Worm (Caenorhabditis elegans) whole organism, early embryonic: ENCODE data around the gene C09B9.4.
"Not testable (repeated sequence)": the region's sequence is repeated elsewhere in the genome, so short reads cannot be mapped to it uniquely, and the experiment has no call there.

ENCODE experiments used
- B0310.2 ChIP-seq: sonication (generic microtip); optimal IDR thresholded peaks from 2 replicates; lab custom pipeline; 2016; ENCODE audit warnings: mild to moderate bottlenecking, missing genetic modification characterization, missing compliant biosample characterization
- F13C5.2 ChIP-seq: sonication (generic microtip); optimal IDR thresholded peaks from 2 replicates; lab custom pipeline; 2017; ENCODE audit warnings: mild to moderate bottlenecking, missing genetic modification characterization, inconsistent platforms, missing compliant biosample characterization
- aly-1 ChIP-seq: sonication (generic microtip); optimal IDR thresholded peaks from 2 replicates; lab custom pipeline; 2016; ENCODE audit warnings: missing genetic modification characterization, missing compliant biosample characterization
- ama-1 ChIP-seq: fragments of 150-350 bp; optimal IDR thresholded peaks from 2 replicates; lab custom pipeline; 2014
- ceh-13 ChIP-seq: fragments of 200-800 bp; sonication (Bioruptor generic); optimal IDR thresholded peaks from 2 replicates; lab custom pipeline; 2018; ENCODE audit warnings: mild to moderate bottlenecking, missing genetic modification characterization, missing compliant biosample characterization
- ceh-36 ChIP-seq: sonication (generic microtip); optimal IDR thresholded peaks from 2 replicates; lab custom pipeline; 2016; ENCODE audit warnings: missing genetic modification characterization, inconsistent platforms, missing compliant biosample characterization
- ets-7 ChIP-seq: sonication (generic microtip); optimal IDR thresholded peaks from 2 replicates; lab custom pipeline; 2016; ENCODE audit warnings: missing genotype, missing genetic modification characterization, missing compliant biosample characterization
- flt-1 ChIP-seq: fragments of 200-800 bp; sonication (Bioruptor generic); IDR thresholded peaks from 2 replicates; pipeline ENCODE4 v1.3.6; 2022; ENCODE audit warnings: missing genetic modification characterization, missing compliant biosample characterization
- hmbx-1 ChIP-seq: sonication (generic microtip); optimal IDR thresholded peaks from 2 replicates; lab custom pipeline; 2016; ENCODE audit warnings: mild to moderate bottlenecking, missing genetic modification characterization, missing compliant biosample characterization
- hmg-4 ChIP-seq: fragments of 200-800 bp; sonication (Bioruptor generic); optimal IDR thresholded peaks from 2 replicates; lab custom pipeline; 2018; ENCODE audit warnings: mild to moderate bottlenecking, missing genetic modification characterization, missing compliant biosample characterization
- hnd-1 ChIP-seq: sonication (generic microtip); optimal IDR thresholded peaks from 2 replicates; lab custom pipeline; 2016; ENCODE audit warnings: missing genetic modification characterization, missing compliant biosample characterization
- pes-1 ChIP-seq: fragments of 200-800 bp; sonication (Bioruptor generic); IDR thresholded peaks from 2 replicates; pipeline ENCODE4 v1.3.6; 2022; ENCODE audit warnings: missing genetic modification reagents, missing genetic modification characterization, missing compliant biosample characterization
- scrt-1 ChIP-seq: fragments of 200-800 bp; sonication (Bioruptor generic); IDR thresholded peaks from 2 replicates; pipeline ENCODE4 v1.3.6; 2022; ENCODE audit warnings: missing genetic modification characterization, missing compliant biosample characterization
- sea-1 ChIP-seq: fragments of 200-800 bp; sonication (Bioruptor generic); conservative IDR thresholded peaks from 2 replicates; pipeline ENCODE4 v1.3.6; 2022; ENCODE audit warnings: missing genetic modification characterization, missing compliant biosample characterization
- tbx-11 ChIP-seq: fragments of 200-800 bp; sonication (Bioruptor generic); IDR thresholded peaks from 2 replicates; pipeline ENCODE4 v1.3.6; 2022; ENCODE audit warnings: missing genetic modification characterization, missing compliant biosample characterization
- tbx-37 ChIP-seq: fragments of 200-800 bp; sonication (Bioruptor generic); conservative IDR thresholded peaks from 2 replicates; pipeline ENCODE4 v1.3.6; 2022; ENCODE audit warnings: missing genetic modification reagents, missing genetic modification characterization, missing compliant biosample characterization
- tra-4 ChIP-seq: sonication (generic microtip); optimal IDR thresholded peaks from 2 replicates; lab custom pipeline; 2017; ENCODE audit warnings: missing genetic modification characterization, missing compliant biosample characterization

The C09B9.4 gene

ce11 chrIV:5066887-5067286, 33.7 kb upstream of the C09B9.4 start, which contains the start of gene ttbk-2.2:
Gene ttbk-2.2, minus strand, starts transcription at chrIV:5066987.
- not testable (repeated sequence) for TF ChIP-seq tbx-11 (GFP tag; lab: Robert Waterston, UW); hmg-4; F13C5.2

ce11 chrIV:5064961-5065360, 31.8 kb upstream of the C09B9.4 start, which contains the start of gene msp-53:
Gene msp-53, minus strand, starts transcription at chrIV:5065061.
- TF ChIP-seq hnd-1; flt-1 (GFP tag; lab: Robert Waterston, UW); hmg-4: not testable (repeated sequence)

ce11 chrIV:5063297-5063696, 30.1 kb upstream of the C09B9.4 start:
- TF ChIP-seq ets-7 (tag; lab: Kevin White, UChicago) (no peak), ama-1 (no peak)

ce11 chrIV:5062278-5062677, 29.1 kb upstream of the C09B9.4 start, which contains the start of gene msp-57:
Gene msp-57, plus strand, starts transcription at chrIV:5062578.
- not testable (repeated sequence) for TF ChIP-seq scrt-1 (GFP tag; lab: Robert Waterston, UW); flt-1 (GFP tag; lab: Robert Waterston, UW); ceh-13 (GFP tag; lab: Kevin White, UChicago)

ce11 chrIV:5060984-5061383, 27.8 kb upstream of the C09B9.4 start, which contains the start of gene C09B9.7:
Gene C09B9.7, minus strand, starts transcription at chrIV:5061084.
- TF ChIP-seq tbx-11 (GFP tag; lab: Robert Waterston, UW): no peak
- TF ChIP-seq F13C5.2: no peak

- TF ChIP-seq scrt-1 (GFP tag; lab: Robert Waterston, UW) (no peak), B0310.2 (no peak), F13C5.2 (no peak), ets-7 (tag; lab: Kevin White, UChicago) (no peak), ceh-13 (GFP tag; lab: Kevin White, UChicago) (no peak), hmg-4 (no peak), hnd-1 (no peak), hmbx-1 (tag; lab: Kevin White, UChicago) (no peak), aly-1 (tag; lab: Kevin White, UChicago) (no peak), flt-1 (GFP tag; lab: Robert Waterston, UW) (no peak), sea-1 (no peak), ama-1 (no peak), tbx-11 (GFP tag; lab: Robert Waterston, UW) (no peak), ceh-36 (no peak), tbx-37 (GFP tag; lab: Robert Waterston, UW) (no peak), pes-1 (GFP tag; lab: Robert Waterston, UW) (no peak)
Observed at ce11 chrIV:5055964-5056588, 22.9 kb upstream of the C09B9.4 start, which contains the start of gene msp-55. Gene msp-55, minus strand, starts transcription at chrIV:5056014.

ce11 chrIV:5054297-5054696, 21.1 kb upstream of the C09B9.4 start:
- TF ChIP-seq pes-1 (GFP tag; lab: Robert Waterston, UW): no peak
- TF ChIP-seq flt-1 (GFP tag; lab: Robert Waterston, UW): no peak
- TF ChIP-seq hnd-1: no peak
- no peak for TF ChIP-seq aly-1 (tag; lab: Kevin White, UChicago)
- TF ChIP-seq ets-7 (tag; lab: Kevin White, UChicago): no peak
- no peak for TF ChIP-seq tra-4 (tag; lab: Kevin White, UChicago)
- TF ChIP-seq F13C5.2: no peak
- TF ChIP-seq tbx-11 (GFP tag; lab: Robert Waterston, UW): no peak
- no peak for TF ChIP-seq ceh-36
- TF ChIP-seq scrt-1 (GFP tag; lab: Robert Waterston, UW): no peak
- no peak for TF ChIP-seq B0310.2

- TF ChIP-seq pes-1 (GFP tag; lab: Robert Waterston, UW): no peak
- no peak for TF ChIP-seq ceh-13 (GFP tag; lab: Kevin White, UChicago)
- no peak for TF ChIP-seq tra-4 (tag; lab: Kevin White, UChicago)
- no peak for TF ChIP-seq hmbx-1 (tag; lab: Kevin White, UChicago)
- no peak for TF ChIP-seq tbx-11 (GFP tag; lab: Robert Waterston, UW)
- no peak for TF ChIP-seq sea-1
- TF ChIP-seq flt-1 (GFP tag; lab: Robert Waterston, UW): no peak
- TF ChIP-seq ceh-36: no peak
- no peak for TF ChIP-seq aly-1 (tag; lab: Kevin White, UChicago)
- no peak for TF ChIP-seq tbx-37 (GFP tag; lab: Robert Waterston, UW)
- no peak for TF ChIP-seq scrt-1 (GFP tag; lab: Robert Waterston, UW)
- TF ChIP-seq hnd-1: no peak
- no peak for TF ChIP-seq hmg-4
Observed at ce11 chrIV:5045389-5045788, 12.2 kb upstream of the C09B9.4 start, which contains the start of gene hot-9. Gene hot-9, minus strand, starts transcription at chrIV:5045489.

ce11 chrIV:5038744-5039143, 5.6 kb upstream of the C09B9.4 start:
- TF ChIP-seq pes-1 (GFP tag; lab: Robert Waterston, UW) (peak; percentile 84), ets-7 (tag; lab: Kevin White, UChicago) (no peak), tra-4 (tag; lab: Kevin White, UChicago) (no peak), ama-1 (no peak), hmbx-1 (tag; lab: Kevin White, UChicago) (no peak), sea-1 (peak; percentile 74; the same call in 1 of the 2 replicates), tbx-37 (GFP tag; lab: Robert Waterston, UW) (peak; percentile 49; the same call in 1 of the 2 replicates), hmg-4 (no peak), aly-1 (tag; lab: Kevin White, UChicago) (no peak), F13C5.2 (no peak), ceh-13 (GFP tag; lab: Kevin White, UChicago) (no peak), flt-1 (GFP tag; lab: Robert Waterston, UW) (peak; percentile 82), hnd-1 (no peak), scrt-1 (GFP tag; lab: Robert Waterston, UW) (peak; percentile 80), tbx-11 (GFP tag; lab: Robert Waterston, UW) (peak; percentile 59), ceh-36 (no peak), B0310.2 (peak; percentile 18)
